Fruit fly (Drosophila melanogaster): Measurements from ENCODE around the gene Fer2.

DNA sequence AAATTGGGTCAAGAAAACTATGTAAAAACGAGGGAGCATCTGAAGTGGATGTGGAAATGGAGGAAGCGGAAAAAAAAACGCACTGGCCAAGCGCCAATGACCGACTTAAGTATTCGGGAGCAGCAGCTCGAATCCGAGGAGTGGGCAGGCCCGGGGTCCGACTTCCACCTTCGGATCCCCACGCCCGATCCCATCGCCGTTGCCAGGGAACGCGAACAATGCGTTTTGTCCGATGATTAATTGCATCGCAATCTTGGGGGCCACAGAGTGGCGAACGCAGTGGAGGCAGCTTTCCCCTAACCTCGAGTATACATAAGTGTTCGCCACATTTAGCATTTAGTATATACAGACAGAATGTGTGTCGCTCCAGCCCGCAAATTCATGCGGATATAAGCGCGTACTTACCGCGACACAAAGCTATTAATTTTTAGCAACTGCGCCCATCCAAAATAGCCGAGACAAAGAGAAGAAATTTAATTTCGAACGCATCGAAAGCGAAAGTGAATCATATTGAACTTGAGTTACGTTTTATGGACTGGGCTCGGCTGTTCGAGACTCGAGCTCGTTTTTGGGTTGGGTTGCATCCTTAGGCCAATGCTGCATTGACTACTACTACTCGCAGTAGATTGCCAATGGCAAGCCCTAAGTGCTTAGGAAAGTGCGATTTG lies 45.2 kb downstream of the Fer2 start:
- no peak for TF ChIP-seq net (GFP tag; optimal IDR thresholded peaks at IDR 0.05)
- peak; percentile 75 for TF ChIP-seq svp (GFP tag)
- no peak for TF ChIP-seq Ets21C (GFP tag; optimal IDR thresholded peaks at IDR 0.05)
- no peak for TF ChIP-seq fkh (GFP tag; optimal IDR thresholded peaks at IDR 0.05)
- no peak for TF ChIP-seq CG32006 (GFP tag; optimal IDR thresholded peaks at IDR 0.05)

All from whole organism, prepupa.